Worm (Caenorhabditis elegans) whole organism, L1 larva: ENCODE data around the gene Y45G5AM.7.

Experiments
- ces-1 ChIP-seq: fragments of 150-350 bp; optimal IDR thresholded peaks from 2 replicates; lab custom pipeline; 2014; ENCODE audit warnings: missing biosample characterization, missing genetic modification reagents, missing genetic modification characterization
- efl-1 ChIP-seq, 4 experiments: fragments of 150-350 bp; optimal IDR thresholded peaks in 3 of 4; peaks in 1 of 4; 1 replicate in 1 of 4; 2 replicates in 3 of 4; lab custom pipeline; 2014; ENCODE audit warnings: missing biosample characterization in 2 of 4, missing genetic modification characterization in 2 of 4, missing genetic modification reagents in 2 of 4
- snpc-4 ChIP-seq: fragments of 150-350 bp; optimal IDR thresholded peaks from 2 replicates; lab custom pipeline; 2014; ENCODE audit warnings: missing biosample characterization, missing genetic modification characterization

- TF ChIP-seq efl-1 (optimal IDR thresholded peaks at IDR 0.05; lab: Kevin White, UChicago) (no peak), efl-1 (GFP tag; optimal IDR thresholded peaks at IDR 0.05 in 1 of 2; lab: Kevin White, UChicago) (no peak), snpc-4 (no peak), ces-1 (GFP tag; lab: Kevin White, UChicago) (no peak)
Observed at ce11 chrV:4168045-4168444, 2.0 kb downstream of the Y45G5AM.7 start.
